Fruit fly (Drosophila melanogaster): ENCODE data around the gene CG17633.

DNA sequence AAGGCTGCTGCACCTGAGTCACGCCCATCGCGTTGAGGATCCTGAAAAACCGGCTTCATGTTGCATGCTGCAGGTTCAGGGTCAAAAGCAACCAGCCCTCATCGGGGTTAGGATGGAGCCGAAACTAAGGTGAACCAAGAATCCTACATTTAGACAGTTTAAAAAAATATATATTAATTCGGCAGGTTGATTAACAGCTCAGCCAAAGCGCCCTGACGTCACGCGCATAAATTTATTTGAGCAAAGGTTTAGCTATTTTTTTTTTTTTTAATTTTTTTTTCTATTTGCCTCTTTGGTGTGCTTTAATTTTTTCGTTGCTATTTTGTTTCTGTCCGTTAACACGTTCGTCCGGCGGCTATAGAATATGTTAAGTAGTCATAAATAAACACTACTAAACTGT is 15.6 kb downstream of the CG17633 start:
- TF ChIP-seq CG8478 (optimal IDR thresholded peaks at IDR 0.05), result no peak
- no peak for TF ChIP-seq psq (optimal IDR thresholded peaks at IDR 0.05)
- no peak for TF ChIP-seq pan (optimal IDR thresholded peaks at IDR 0.05)
- TF ChIP-seq usp (GFP tag; optimal IDR thresholded peaks at IDR 0.05), result no peak
